Worm (Caenorhabditis elegans): Measurements from ENCODE around the gene F32D1.8.

DNA sequence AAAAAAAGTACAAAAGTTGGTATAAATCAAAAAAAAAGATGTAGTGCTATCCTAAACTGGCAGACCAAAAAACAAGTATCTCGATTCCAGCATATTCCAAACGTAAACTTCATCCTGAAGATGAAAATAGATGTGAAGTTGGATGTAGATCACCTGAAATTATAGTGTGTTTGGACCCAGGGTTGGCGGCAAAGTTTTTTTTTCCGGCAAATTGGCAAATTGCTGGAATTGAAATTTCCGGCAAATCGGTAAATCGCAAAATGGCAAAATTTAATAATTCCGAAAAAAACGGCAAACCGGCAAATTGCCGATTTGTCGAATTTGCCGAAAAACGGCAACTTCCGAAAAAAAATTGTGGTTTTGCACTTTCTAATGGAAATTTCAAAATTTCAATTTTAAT, 7.0 kb upstream of the F32D1.8 start, which contains the start of gene F13A2.2:
- TF ChIP-seq dao-5 (tag; optimal IDR thresholded peaks at IDR 0.05) (no peak), W03F9.2 (tag; optimal IDR thresholded peaks at IDR 0.05) (no peak), him-1 (tag; optimal IDR thresholded peaks at IDR 0.05) (no peak)

Data from whole organism, L4/young adult.